Worm (Caenorhabditis elegans) whole organism, L2 larva: ENCODE data around the gene C30H6.12.

ENCODE experiments used
- ama-1 ChIP-seq: fragments of 150-350 bp; optimal IDR thresholded peaks from 2 replicates; lab custom pipeline; 2018; ENCODE audit warnings: inconsistent platforms
- egl-27 ChIP-seq: sonication (generic microtip); optimal IDR thresholded peaks from 3 replicates; lab custom pipeline; 2017; ENCODE audit warnings: missing biosample characterization, missing genetic modification reagents, missing genetic modification characterization
- lin-11 ChIP-seq: fragments of 150-350 bp; sonication (generic microtip); optimal IDR thresholded peaks from 2 replicates; lab custom pipeline; 2014; ENCODE audit warnings: missing biosample characterization, missing genetic modification characterization, inconsistent platforms, mixed read lengths
- lsy-2 ChIP-seq, 2 experiments: fragments of 150-350 bp in 1 of 2; sonication (generic microtip) in 1 of 2; optimal IDR thresholded peaks; 2 replicates each; lab custom pipeline; 2014 to 2017; ENCODE audit warnings: missing biosample characterization in 2 of 2, missing genetic modification characterization in 2 of 2
- mdl-1 ChIP-seq, 2 experiments: fragments of 150-350 bp in 1 of 2; sonication (generic microtip) in 1 of 2; optimal IDR thresholded peaks; 2 replicates each; lab custom pipeline; 2017; ENCODE audit warnings: missing biosample characterization in 2 of 2, missing genetic modification characterization in 2 of 2
- nhr-11 ChIP-seq: fragments of 150-350 bp; optimal IDR thresholded peaks from 2 replicates; lab custom pipeline; 2014; ENCODE audit warnings: missing biosample characterization, missing genetic modification characterization
- nhr-237 ChIP-seq: fragments of 150-350 bp; optimal IDR thresholded peaks from 2 replicates; lab custom pipeline; 2014; ENCODE audit warnings: missing biosample characterization, missing genetic modification characterization
- nhr-6 ChIP-seq: fragments of 150-350 bp; optimal IDR thresholded peaks from 2 replicates; lab custom pipeline; 2014; ENCODE audit warnings: missing biosample characterization, missing genetic modification characterization
- nhr-77 ChIP-seq: fragments of 150-350 bp; optimal IDR thresholded peaks from 2 replicates; lab custom pipeline; 2014; ENCODE audit warnings: missing biosample characterization, missing genetic modification characterization
- sma-9 ChIP-seq, 2 experiments: fragments of 150-350 bp in 1 of 2; sonication (generic microtip) in 1 of 2; optimal IDR thresholded peaks; 2 replicates each; lab custom pipeline; 2014 to 2016; ENCODE audit warnings: missing genetic modification characterization in 2 of 2, mild to moderate bottlenecking in 1 of 2, missing biosample characterization in 1 of 2, missing compliant biosample characterization in 1 of 2, missing genetic modification reagents in 1 of 2, moderate library complexity in 1 of 2
- snpc-4 ChIP-seq: fragments of 150-350 bp; optimal IDR thresholded peaks from 2 replicates; lab custom pipeline; 2014; ENCODE audit warnings: missing biosample characterization, missing genetic modification characterization
- zag-1 ChIP-seq: fragments of 150-350 bp; optimal IDR thresholded peaks from 2 replicates; lab custom pipeline; 2014; ENCODE audit warnings: missing biosample characterization, missing genetic modification characterization
- ztf-11 ChIP-seq: sonication (generic microtip); optimal IDR thresholded peaks from 2 replicates; lab custom pipeline; 2017; ENCODE audit warnings: missing biosample characterization, missing genetic modification characterization
- ztf-4 ChIP-seq: fragments of 150-350 bp; optimal IDR thresholded peaks from 2 replicates; lab custom pipeline; 2014; ENCODE audit warnings: missing biosample characterization, missing genetic modification characterization

DNA sequence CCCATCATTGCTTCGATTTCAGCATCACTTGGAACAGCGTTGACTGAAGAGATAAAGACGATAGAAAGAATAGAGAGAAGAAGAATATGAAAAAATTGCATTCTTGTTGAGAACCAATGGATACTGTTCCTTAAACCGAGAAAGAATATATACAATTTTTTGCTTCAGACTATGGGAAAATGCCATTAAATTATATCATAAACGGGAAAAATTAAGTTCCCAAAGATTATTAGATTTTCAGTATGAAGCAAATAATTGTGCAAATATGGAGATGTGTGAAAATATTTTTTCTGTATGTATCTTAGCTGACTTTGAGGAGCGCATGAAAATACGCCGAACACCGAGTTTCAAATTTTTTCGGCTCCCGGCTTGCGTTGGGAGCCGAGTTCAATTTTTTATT, 24.3 kb downstream of the C30H6.12 start, which contains the start of gene T02D1.9:
- TF ChIP-seq ztf-4 (tag; lab: Kevin White, UChicago) = no peak
- no peak for TF ChIP-seq ama-1 (lab: Kevin White, UChicago)
- TF ChIP-seq egl-27 (tag; lab: Kevin White, UChicago) = no peak
- TF ChIP-seq lsy-2 (tag; optimal IDR thresholded peaks at IDR 0.05; lab: Kevin White, UChicago) = no peak
- no peak for TF ChIP-seq nhr-77
- no peak for TF ChIP-seq nhr-11 (tag; lab: Kevin White, UChicago)
- no peak for TF ChIP-seq lin-11 (tag; lab: Kevin White, UChicago)
- TF ChIP-seq mdl-1 (tag; optimal IDR thresholded peaks at IDR 0.05; lab: Kevin White, UChicago) = no peak
- TF ChIP-seq ztf-11 (tag; lab: Kevin White, UChicago) = no peak
- no peak for TF ChIP-seq nhr-237 (tag; lab: Kevin White, UChicago)
- TF ChIP-seq sma-9 (GFP tag; optimal IDR thresholded peaks at IDR 0.05; lab: Kevin White, UChicago) = no peak
- no peak for TF ChIP-seq sma-9 (tag; optimal IDR thresholded peaks at IDR 0.05; lab: Kevin White, UChicago)
- no peak for TF ChIP-seq snpc-4
- no peak for TF ChIP-seq nhr-6 (tag; lab: Kevin White, UChicago)
- no peak for TF ChIP-seq zag-1
